Worm (Caenorhabditis elegans) whole organism, L4/young adult: Measurements from ENCODE around the gene srsx-33.
A peak's percentile ranks its signal among the peaks of the same experiment; 100 is the strongest.

Experiments
- W03F9.2 ChIP-seq: fragments of 150-350 bp; optimal IDR thresholded peaks from 2 replicates; lab custom pipeline; 2014; ENCODE audit warnings: missing biosample characterization, missing genetic modification characterization
- dao-5 ChIP-seq: sonication (generic microtip); optimal IDR thresholded peaks from 2 replicates; lab custom pipeline; 2016; ENCODE audit warnings: missing genotype, missing genetic modification characterization, moderate library complexity, missing compliant biosample characterization
- him-1 ChIP-seq: sonication (generic microtip); optimal IDR thresholded peaks from 2 replicates; lab custom pipeline; 2016; ENCODE audit warnings: missing genotype, missing genetic modification reagents, missing genetic modification characterization, missing compliant biosample characterization

Gene srsx-33

ce11 chrV:11231177-11231576 is 21.2 kb downstream of the srsx-33 start:
- no peak for TF ChIP-seq dao-5 (tag; lab: Kevin White, UChicago)
- TF ChIP-seq him-1, result no peak
- TF ChIP-seq W03F9.2 (tag; lab: Kevin White, UChicago), result no peak

ce11 chrV:11228653-11229173 is 23.6 kb downstream of the srsx-33 start, which contains the start of gene pqn-70:
Gene pqn-70 (minus strand): TSS chrV:11228703.
- peak; percentile 66 for TF ChIP-seq him-1
- TF ChIP-seq W03F9.2 (tag; lab: Kevin White, UChicago), result peak; percentile 72
- TF ChIP-seq dao-5 (tag; lab: Kevin White, UChicago), result no peak

ce11 chrV:11225981-11226380 is 26.3 kb downstream of the srsx-33 start, which contains the start of gene bgal-1:
Gene bgal-1 (minus strand): TSS chrV:11226018.
- TF ChIP-seq W03F9.2 (tag; lab: Kevin White, UChicago), result no peak
- TF ChIP-seq dao-5 (tag; lab: Kevin White, UChicago), result no peak
- no peak for TF ChIP-seq him-1

- no peak for TF ChIP-seq him-1
- no peak for TF ChIP-seq W03F9.2 (tag; lab: Kevin White, UChicago)
- no peak for TF ChIP-seq dao-5 (tag; lab: Kevin White, UChicago)
Measured at ce11 chrV:11223698-11224097, 28.6 kb downstream of the srsx-33 start.

- no peak for TF ChIP-seq him-1
- no peak for TF ChIP-seq dao-5 (tag; lab: Kevin White, UChicago)
- no peak for TF ChIP-seq W03F9.2 (tag; lab: Kevin White, UChicago)
Measured at ce11 chrV:11220936-11221335, 31.4 kb downstream of the srsx-33 start, which contains the start of gene T19B10.2. Gene T19B10.2 (plus strand): TSS chrV:11221302.

- no peak for TF ChIP-seq him-1
- TF ChIP-seq dao-5 (tag; lab: Kevin White, UChicago), result no peak
- no peak for TF ChIP-seq W03F9.2 (tag; lab: Kevin White, UChicago)
Measured at ce11 chrV:11220415-11220814, 31.9 kb downstream of the srsx-33 start.

ce11 chrV:11217394-11217793 is 34.9 kb downstream of the srsx-33 start, which contains the start of gene cyp-29A2:
Gene cyp-29A2 (plus strand): TSS chrV:11217583.
- TF ChIP-seq W03F9.2 (tag; lab: Kevin White, UChicago), result no peak
- no peak for TF ChIP-seq dao-5 (tag; lab: Kevin White, UChicago)
- no peak for TF ChIP-seq him-1

ce11 chrV:11216137-11216536 is 36.2 kb downstream of the srsx-33 start:
- TF ChIP-seq him-1 (no peak), W03F9.2 (tag; lab: Kevin White, UChicago) (no peak), dao-5 (tag; lab: Kevin White, UChicago) (no peak)

ce11 chrV:11214569-11214968 is 37.8 kb downstream of the srsx-33 start:
- no peak for TF ChIP-seq dao-5 (tag; lab: Kevin White, UChicago)
- TF ChIP-seq W03F9.2 (tag; lab: Kevin White, UChicago), result no peak
- TF ChIP-seq him-1, result no peak

ce11 chrV:11211323-11211722 is 41.0 kb downstream of the srsx-33 start:
- no peak for TF ChIP-seq him-1
- no peak for TF ChIP-seq W03F9.2 (tag; lab: Kevin White, UChicago)
- no peak for TF ChIP-seq dao-5 (tag; lab: Kevin White, UChicago)

ce11 chrV:11209452-11210188 is 42.7 kb downstream of the srsx-33 start:
- TF ChIP-seq him-1, result no peak

- TF ChIP-seq him-1, result no peak
- no peak for TF ChIP-seq dao-5 (tag; lab: Kevin White, UChicago)
- no peak for TF ChIP-seq W03F9.2 (tag; lab: Kevin White, UChicago)
Measured at ce11 chrV:11206467-11206866, 45.9 kb downstream of the srsx-33 start.

- TF ChIP-seq him-1, result no peak
- no peak for TF ChIP-seq W03F9.2 (tag; lab: Kevin White, UChicago)
- no peak for TF ChIP-seq dao-5 (tag; lab: Kevin White, UChicago)
Measured at ce11 chrV:11204452-11204851, 47.9 kb downstream of the srsx-33 start.

- TF ChIP-seq dao-5 (tag; lab: Kevin White, UChicago) (no peak), W03F9.2 (tag; lab: Kevin White, UChicago) (no peak), him-1 (no peak)
Measured at ce11 chrV:11201826-11202565, 50.3 kb downstream of the srsx-33 start, which contains the start of gene K10D6.4. Gene K10D6.4 (plus strand): TSS chrV:11201925.
